Worm (Caenorhabditis elegans) whole organism, L4 larva: ENCODE data around the gene ZK470.14.

Experiments
- D1046.2 ChIP-seq: fragments of 200-800 bp; sonication (Bioruptor generic); IDR thresholded peaks from 2 replicates; pipeline ENCODE4 v1.3.6; 2022; ENCODE audit warnings: missing genetic modification characterization, missing compliant biosample characterization
- R02D3.7 ChIP-seq: fragments of 150-350 bp; sonication (generic microtip); optimal IDR thresholded peaks from 3 replicates; lab custom pipeline; 2014; ENCODE audit warnings: missing biosample characterization, missing genetic modification characterization
- T26A8.4 ChIP-seq: fragments of 200-800 bp; sonication (Bioruptor generic); IDR thresholded peaks from 2 replicates; pipeline ENCODE4 v1.3.6; 2022; ENCODE audit warnings: missing genetic modification characterization, missing compliant biosample characterization
- Y105C5A.15 ChIP-seq: fragments of 200-800 bp; sonication (Bioruptor generic); IDR thresholded peaks from 2 replicates; pipeline ENCODE4 v1.3.6; 2022; ENCODE audit warnings: missing genetic modification characterization, missing compliant biosample characterization
- ZK546.5 ChIP-seq, 2 experiments: sonication (generic microtip); optimal IDR thresholded peaks; 2 replicates each; lab custom pipeline; 2017; ENCODE audit warnings: missing biosample characterization in 2 of 2, missing genetic modification characterization in 2 of 2
- aha-1 ChIP-seq: fragments of 150-350 bp; peaks from one replicate; lab custom pipeline; 2014; ENCODE audit warnings: missing biosample characterization, missing genetic modification characterization
- ama-1 ChIP-seq: fragments of 150-350 bp; optimal IDR thresholded peaks from 2 replicates; lab custom pipeline; 2014; ENCODE audit warnings: inconsistent platforms, mixed read lengths
- arid-1 ChIP-seq: fragments of 200-800 bp; sonication (Bioruptor generic); conservative IDR thresholded peaks from 2 replicates; pipeline ENCODE4 v1.3.6; 2022; ENCODE audit warnings: missing genetic modification reagents, missing genetic modification characterization, missing compliant biosample characterization
- attf-4 ChIP-seq: sonication (generic microtip); optimal IDR thresholded peaks from 3 replicates; lab custom pipeline; 2017; ENCODE audit warnings: missing biosample characterization, missing genetic modification characterization
- ceh-28 ChIP-seq: fragments of 150-350 bp; optimal IDR thresholded peaks from 2 replicates; lab custom pipeline; 2014; ENCODE audit warnings: missing biosample characterization, missing genetic modification reagents, missing genetic modification characterization
- daf-12 ChIP-seq: fragments of 150-350 bp; optimal IDR thresholded peaks from 2 replicates; lab custom pipeline; 2014; ENCODE audit warnings: missing biosample characterization, missing genetic modification reagents, missing genetic modification characterization
- dpl-1 ChIP-seq: fragments of 150-350 bp; optimal IDR thresholded peaks from 2 replicates; lab custom pipeline; 2014; ENCODE audit warnings: missing biosample characterization, missing genetic modification reagents, missing genetic modification characterization
- dve-1 ChIP-seq: sonication (generic microtip); optimal IDR thresholded peaks from 2 replicates; lab custom pipeline; 2017; ENCODE audit warnings: antibody characterized with exemption, mild to moderate bottlenecking, missing genetic modification characterization, missing compliant biosample characterization; ENCODE audit not compliant: insufficient read depth
- egl-27 ChIP-seq: sonication (generic microtip); optimal IDR thresholded peaks from 3 replicates; lab custom pipeline; 2017; ENCODE audit warnings: missing biosample characterization, missing genetic modification reagents, missing genetic modification characterization
- egl-43 ChIP-seq: fragments of 200-800 bp; sonication (Bioruptor generic); IDR thresholded peaks from 2 replicates; pipeline ENCODE4 v1.3.6; 2022; ENCODE audit warnings: missing genetic modification reagents, missing genetic modification characterization, missing compliant biosample characterization
- fkh-10 ChIP-seq: fragments of 150-350 bp; optimal IDR thresholded peaks from 2 replicates; lab custom pipeline; 2014; ENCODE audit warnings: missing biosample characterization, missing genetic modification reagents, missing genetic modification characterization
- hmg-1.1 ChIP-seq: fragments of 200-800 bp; sonication (Bioruptor generic); IDR thresholded peaks from 2 replicates; pipeline ENCODE4 v1.3.6; 2022; ENCODE audit warnings: missing genetic modification reagents, missing genetic modification characterization, missing compliant biosample characterization
- jun-1 ChIP-seq: fragments of 150-350 bp; optimal IDR thresholded peaks from 2 replicates; lab custom pipeline; 2014; ENCODE audit warnings: missing biosample characterization, missing genetic modification reagents, missing genetic modification characterization
- lim-7 ChIP-seq: fragments of 200-800 bp; sonication (Bioruptor generic); IDR thresholded peaks from 2 replicates; pipeline ENCODE4 v1.3.6; 2022; ENCODE audit warnings: missing genetic modification characterization, missing compliant biosample characterization
- lin-1 ChIP-seq: fragments of 200-800 bp; sonication (Bioruptor generic); IDR thresholded peaks from 2 replicates; pipeline ENCODE4 v1.3.6; 2022; ENCODE audit warnings: missing genetic modification reagents, missing genetic modification characterization, missing compliant biosample characterization
- lsy-2 ChIP-seq, 2 experiments: fragments of 150-350 bp in 1 of 2; sonication (generic microtip) in 1 of 2; optimal IDR thresholded peaks; 2 replicates each; lab custom pipeline; 2014 to 2017; ENCODE audit warnings: missing biosample characterization in 2 of 2, missing genetic modification characterization in 2 of 2
- madf-5 ChIP-seq, 2 experiments: fragments of 200-800 bp; sonication (Bioruptor generic); IDR thresholded peaks; 2 replicates each; pipeline ENCODE4 v1.3.6; 2022; ENCODE audit warnings: missing compliant biosample characterization in 2 of 2, missing genetic modification characterization in 2 of 2
- madf-9 ChIP-seq: fragments of 200-800 bp; sonication (Bioruptor generic); conservative IDR thresholded peaks from 2 replicates; pipeline ENCODE4 v1.3.6; 2022; ENCODE audit warnings: missing genetic modification reagents, missing genetic modification characterization, missing compliant biosample characterization
- mdl-1 ChIP-seq, 2 experiments: fragments of 150-350 bp in 1 of 2; sonication (generic microtip) in 1 of 2; optimal IDR thresholded peaks; 2 replicates each; lab custom pipeline; 2014 to 2017; ENCODE audit warnings: missing biosample characterization in 2 of 2, missing genetic modification characterization in 2 of 2
- mdt-29 ChIP-seq: fragments of 200-800 bp; sonication (Bioruptor generic); IDR thresholded peaks from 2 replicates; pipeline ENCODE4 v1.3.6; 2022; ENCODE audit warnings: missing genetic modification reagents, missing genetic modification characterization, missing compliant biosample characterization
- mxl-3 ChIP-seq: fragments of 200-800 bp; sonication (Bioruptor generic); optimal IDR thresholded peaks from 2 replicates; lab custom pipeline; 2018; ENCODE audit warnings: mild to moderate bottlenecking, missing genetic modification characterization, missing compliant biosample characterization
- nhr-11 ChIP-seq: fragments of 150-350 bp; optimal IDR thresholded peaks from 2 replicates; lab custom pipeline; 2014; ENCODE audit warnings: missing biosample characterization, missing genetic modification characterization
- nhr-111 ChIP-seq: fragments of 200-800 bp; sonication (Bioruptor generic); optimal IDR thresholded peaks from 2 replicates; lab custom pipeline; 2018; ENCODE audit warnings: mild to moderate bottlenecking, missing genetic modification characterization, missing compliant biosample characterization
- nhr-237 ChIP-seq: sonication (generic microtip); optimal IDR thresholded peaks from 2 replicates; lab custom pipeline; 2017; ENCODE audit warnings: missing biosample characterization, missing genetic modification characterization
- nhr-25 ChIP-seq: sonication (generic microtip); optimal IDR thresholded peaks from 2 replicates; lab custom pipeline; 2017; ENCODE audit warnings: missing genetic modification characterization, mild to moderate bottlenecking, missing compliant biosample characterization, antibody characterized with exemption, moderate library complexity, borderline replicate concordance; ENCODE audit not compliant: insufficient read depth
- nhr-28 ChIP-seq: fragments of 150-350 bp; optimal IDR thresholded peaks from 2 replicates; lab custom pipeline; 2014; ENCODE audit warnings: missing biosample characterization, missing genetic modification characterization
- nhr-48 ChIP-seq: sonication (generic microtip); optimal IDR thresholded peaks from 2 replicates; lab custom pipeline; 2016; ENCODE audit warnings: mild to moderate bottlenecking, missing genetic modification characterization, missing compliant biosample characterization
- rbr-2 ChIP-seq: sonication (generic microtip); optimal IDR thresholded peaks from 2 replicates; lab custom pipeline; 2016; ENCODE audit warnings: missing genotype, missing genetic modification characterization, missing compliant biosample characterization
- sdz-12 ChIP-seq: fragments of 200-800 bp; sonication (Bioruptor generic); optimal IDR thresholded peaks from 2 replicates; lab custom pipeline; 2018; ENCODE audit warnings: mild to moderate bottlenecking, missing genetic modification characterization, missing compliant biosample characterization
- set-16 ChIP-seq: fragments of 200-800 bp; sonication (Bioruptor generic); IDR thresholded peaks from 2 replicates; pipeline ENCODE4 v1.3.6; 2022; ENCODE audit warnings: missing genetic modification reagents, missing genetic modification characterization, missing compliant biosample characterization
- snpc-1.2 ChIP-seq: fragments of 200-800 bp; sonication (Bioruptor generic); IDR thresholded peaks from 2 replicates; pipeline ENCODE4 v1.3.6; 2022; ENCODE audit warnings: missing genetic modification reagents, missing genetic modification characterization, missing compliant biosample characterization
- snpc-4 ChIP-seq: fragments of 150-350 bp; optimal IDR thresholded peaks from 2 replicates; lab custom pipeline; 2014; ENCODE audit warnings: missing biosample characterization, missing genetic modification characterization
- spr-1 ChIP-seq: sonication (generic microtip); optimal IDR thresholded peaks from 2 replicates; lab custom pipeline; 2016; ENCODE audit warnings: mild to moderate bottlenecking, missing genetic modification characterization, missing compliant biosample characterization
- tra-1 ChIP-seq: fragments of 200-800 bp; sonication (Bioruptor generic); IDR thresholded peaks from 2 replicates; pipeline ENCODE4 v1.3.6; 2022; ENCODE audit warnings: missing genetic modification reagents, missing genetic modification characterization, missing compliant biosample characterization
- unc-130 ChIP-seq: sonication (generic microtip); optimal IDR thresholded peaks from 2 replicates; lab custom pipeline; 2016; ENCODE audit warnings: missing genetic modification reagents, missing genetic modification characterization, missing compliant biosample characterization
- unc-62 ChIP-seq, 3 experiments: fragments of 150-350 bp in 1 of 3; sonication (generic microtip); optimal IDR thresholded peaks in 2 of 3; peaks in 1 of 3; 1 replicate in 1 of 3; 2 replicates in 2 of 3; lab custom pipeline; 2014 to 2017; ENCODE audit warnings: missing biosample characterization in 3 of 3, missing genetic modification characterization in 3 of 3, missing genetic modification reagents in 3 of 3, missing genotype in 1 of 3
- vab-7 ChIP-seq: fragments of 200-800 bp; sonication (Bioruptor generic); IDR thresholded peaks from 2 replicates; pipeline ENCODE4 v1.3.6; 2022; ENCODE audit warnings: missing genetic modification reagents, missing genetic modification characterization, missing compliant biosample characterization
- zfp-2 ChIP-seq: sonication (generic microtip); optimal IDR thresholded peaks from 2 replicates; lab custom pipeline; 2016; ENCODE audit warnings: mild to moderate bottlenecking, missing genetic modification characterization, missing compliant biosample characterization
- zip-11 ChIP-seq: fragments of 200-800 bp; sonication (Bioruptor generic); IDR thresholded peaks from 2 replicates; pipeline ENCODE4 v1.3.6; 2022; ENCODE audit warnings: missing genetic modification characterization, missing compliant biosample characterization
- ztf-7 ChIP-seq: fragments of 150-350 bp; optimal IDR thresholded peaks from 2 replicates; lab custom pipeline; 2014; ENCODE audit warnings: missing biosample characterization, missing genetic modification characterization

Gene ZK470.14

DNA sequence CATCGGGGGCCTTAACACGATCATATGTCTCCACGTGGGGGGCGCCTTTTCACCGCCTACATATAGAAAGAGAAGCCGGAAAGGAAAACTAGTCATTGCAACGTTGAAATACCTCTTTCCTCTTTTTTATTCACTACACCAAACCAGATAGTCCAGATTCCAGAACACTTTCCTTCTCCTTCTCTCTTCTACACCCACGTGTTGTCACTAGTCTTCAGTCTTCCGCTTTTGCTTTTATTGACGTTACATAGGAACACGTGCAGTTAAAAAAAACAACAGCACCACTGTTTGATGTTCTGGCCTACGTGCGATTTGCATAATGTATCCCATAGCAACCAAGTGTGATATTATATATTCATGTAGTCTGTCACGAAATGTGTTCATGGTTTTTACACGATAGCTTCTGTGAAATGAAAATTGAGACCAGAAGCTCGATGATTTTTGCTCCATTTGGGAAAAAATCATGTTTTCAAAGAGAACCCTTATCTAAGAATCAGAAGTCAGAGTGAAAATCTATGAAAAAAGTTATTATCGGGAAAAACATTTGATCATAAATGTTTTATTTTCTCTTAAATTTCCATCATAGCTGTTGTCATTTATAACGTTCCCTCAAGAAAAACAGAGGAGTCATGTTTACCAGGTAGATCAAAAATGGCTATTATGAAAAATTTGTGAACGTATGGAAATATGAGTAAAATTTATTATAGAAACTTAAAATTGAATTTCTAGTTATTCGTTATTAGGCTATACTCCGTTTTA, 23.8 kb upstream of the ZK470.14 start (continued):
- TF ChIP-seq snpc-4 (tag; lab: Kevin White, UChicago) = no peak
- TF ChIP-seq unc-130 (GFP tag; lab: Kevin White, UChicago) = no peak
- TF ChIP-seq unc-62 (GFP tag; optimal IDR thresholded peaks at IDR 0.05 in 1 of 2; lab: Kevin White, UChicago) = peak in 1 of 2 experiments; percentile 62
- no peak for TF ChIP-seq unc-62 (tag; optimal IDR thresholded peaks at IDR 0.05; lab: Kevin White, UChicago)
- TF ChIP-seq spr-1 (tag; lab: Kevin White, UChicago) = peak; percentile 7
- no peak for TF ChIP-seq Y105C5A.15 (GFP tag; lab: Robert Waterston, UW)
- no peak for TF ChIP-seq D1046.2 (GFP tag; lab: Robert Waterston, UW)
- TF ChIP-seq madf-9 (GFP tag; lab: Robert Waterston, UW) = no peak
- TF ChIP-seq nhr-111 (GFP tag; lab: Kevin White, UChicago) = no peak
- no peak for TF ChIP-seq snpc-1.2 (GFP tag; lab: Robert Waterston, UW)
- TF ChIP-seq ztf-7 = no peak
- no peak for TF ChIP-seq dpl-1 (GFP tag; lab: Kevin White, UChicago)
- no peak for TF ChIP-seq madf-5 (GFP tag; IDR thresholded peaks at IDR 0.05; lab: Robert Waterston, UW)
- TF ChIP-seq mdl-1 (tag; optimal IDR thresholded peaks at IDR 0.05; lab: Kevin White, UChicago) = peak; percentile 67 to 82
- no peak for TF ChIP-seq vab-7 (GFP tag; lab: Robert Waterston, UW)
- peak; percentile 34 for TF ChIP-seq ama-1 (lab: Kevin White, UChicago)
- no peak for TF ChIP-seq daf-12 (tag; lab: Kevin White, UChicago)
- TF ChIP-seq, all 104 proteins: peak for 14

DNA sequence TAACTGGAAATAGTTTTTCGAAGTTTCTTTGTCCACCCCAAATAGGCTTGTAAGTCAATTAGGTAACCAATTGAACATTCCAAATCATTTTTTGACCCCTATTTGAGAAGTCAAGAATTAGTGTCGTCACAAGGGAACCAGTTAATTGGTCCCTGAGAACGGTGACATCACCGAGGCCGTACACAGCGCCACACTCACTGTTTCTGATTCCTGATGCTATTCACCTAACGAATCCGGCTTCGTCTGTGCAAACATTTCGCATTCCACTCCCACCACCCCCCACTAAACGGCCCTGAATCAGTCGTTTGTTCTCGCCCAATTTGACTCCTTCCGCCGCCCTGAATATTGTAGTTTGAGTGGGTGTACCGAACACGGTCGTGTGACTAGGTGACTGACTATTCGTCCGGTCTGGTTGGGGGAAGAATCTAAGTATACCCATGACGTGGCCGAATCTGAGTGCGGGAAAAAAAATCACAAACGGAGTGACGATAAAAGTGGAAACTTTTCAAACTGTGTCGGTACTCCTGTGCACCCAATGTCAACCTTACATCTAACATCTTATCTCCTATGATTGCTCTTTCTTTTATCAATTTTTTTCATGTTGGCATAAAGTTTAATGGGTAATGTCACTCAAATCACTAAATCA, 23.0 kb upstream of the ZK470.14 start:
- peak; percentile 28 for TF ChIP-seq nhr-11 (tag; lab: Kevin White, UChicago)
- TF ChIP-seq madf-5 (GFP tag; IDR thresholded peaks at IDR 0.05; lab: Robert Waterston, UW) = no peak
- no peak for TF ChIP-seq unc-130 (GFP tag; lab: Kevin White, UChicago)
- TF ChIP-seq madf-9 (GFP tag; lab: Robert Waterston, UW) = no peak
- TF ChIP-seq spr-1 (tag; lab: Kevin White, UChicago) = no peak
- TF ChIP-seq ZK546.5 (tag; optimal IDR thresholded peaks at IDR 0.05; lab: Kevin White, UChicago) = no peak
- no peak for TF ChIP-seq lim-7
- peak; percentile 80 for TF ChIP-seq aha-1 (tag; lab: Kevin White, UChicago)
- no peak for TF ChIP-seq attf-4 (tag; lab: Kevin White, UChicago)
- peak; percentile 6 for TF ChIP-seq hmg-1.1 (GFP tag; lab: Robert Waterston, UW)
- TF ChIP-seq nhr-237 = no peak
- no peak for TF ChIP-seq Y105C5A.15 (GFP tag; lab: Robert Waterston, UW)
- peak in 1 of 2 experiments; percentile 48 for TF ChIP-seq unc-62 (GFP tag; optimal IDR thresholded peaks at IDR 0.05 in 1 of 2; lab: Kevin White, UChicago)
- TF ChIP-seq unc-62 (tag; optimal IDR thresholded peaks at IDR 0.05; lab: Kevin White, UChicago) = no peak
- TF ChIP-seq egl-27 = no peak
- TF ChIP-seq lsy-2 (tag; optimal IDR thresholded peaks at IDR 0.05; lab: Kevin White, UChicago) = peak in 1 of 2 experiments; percentile 32
- no peak for TF ChIP-seq R02D3.7 (tag; lab: Kevin White, UChicago)
- peak; percentile 18; the same call in 1 of the 2 replicates for TF ChIP-seq T26A8.4 (GFP tag; lab: Robert Waterston, UW)
- TF ChIP-seq rbr-2 (tag; lab: Kevin White, UChicago) = no peak
- TF ChIP-seq set-16 (GFP tag; lab: Robert Waterston, UW) = peak; percentile 14; the same call in 1 of the 2 replicates
- TF ChIP-seq mxl-3 (GFP tag; lab: Kevin White, UChicago) = no peak
- TF ChIP-seq egl-43 (GFP tag; lab: Robert Waterston, UW) = 0 out of 2 replicates have a peak, but pooled peaks have one; percentile 52
- TF ChIP-seq sdz-12 (GFP tag; lab: Kevin White, UChicago) = peak; percentile 15
- no peak for TF ChIP-seq zfp-2 (tag; lab: Kevin White, UChicago)
- TF ChIP-seq nhr-48 (tag; lab: Kevin White, UChicago) = peak; percentile 35
- peak; percentile 73 for TF ChIP-seq dve-1 (tag; lab: Kevin White, UChicago)
- peak; percentile 14; the same call in 1 of the 2 replicates for TF ChIP-seq lin-1
- no peak for TF ChIP-seq ceh-28 (tag; lab: Kevin White, UChicago)
- TF ChIP-seq jun-1 (tag; lab: Kevin White, UChicago) = no peak
- peak; percentile 23 for TF ChIP-seq nhr-28 (tag; lab: Kevin White, UChicago)
- 0 out of 2 replicates have a peak, but pooled peaks have one; percentile 16 for TF ChIP-seq arid-1 (GFP tag; lab: Robert Waterston, UW)
- peak; percentile 27; the same call in 1 of the 2 replicates for TF ChIP-seq mdt-29 (GFP tag; lab: Robert Waterston, UW)
- no peak for TF ChIP-seq fkh-10 (GFP tag; lab: Kevin White, UChicago)
- TF ChIP-seq ztf-7 = no peak
- TF ChIP-seq tra-1 (GFP tag; lab: Robert Waterston, UW) = peak; percentile 6; the same call in 1 of the 2 replicates
- TF ChIP-seq zip-11 (GFP tag; lab: Robert Waterston, UW) = no peak
- TF ChIP-seq nhr-25 (tag; lab: Kevin White, UChicago) = peak; percentile 46
